Worm (Caenorhabditis elegans) whole organism, late embryonic: ENCODE results near the gene D1086.11.

Source experiments
- ama-1 ChIP-seq: fragments of 150-350 bp; optimal IDR thresholded peaks from 2 replicates; lab custom pipeline; 2014
- ceh-19 ChIP-seq: fragments of 200-800 bp; sonication (Bioruptor generic); optimal IDR thresholded peaks from 2 replicates; lab custom pipeline; 2018; ENCODE audit warnings: mild to moderate bottlenecking, missing genetic modification characterization, missing compliant biosample characterization
- ceh-22 ChIP-seq: sonication (generic microtip); optimal IDR thresholded peaks from 2 replicates; lab custom pipeline; 2017; ENCODE audit warnings: missing biosample characterization, missing genetic modification characterization
- ceh-31 ChIP-seq: sonication (generic microtip); optimal IDR thresholded peaks from 2 replicates; lab custom pipeline; 2016; ENCODE audit warnings: missing genetic modification characterization, missing compliant biosample characterization
- ceh-45 ChIP-seq: fragments of 200-800 bp; sonication (Bioruptor generic); IDR thresholded peaks from 2 replicates; pipeline ENCODE4 v1.3.6; 2022; ENCODE audit warnings: missing genetic modification reagents, missing genetic modification characterization, missing compliant biosample characterization
- elt-2 ChIP-seq: sonication (generic microtip); optimal IDR thresholded peaks from 2 replicates; lab custom pipeline; 2016; ENCODE audit warnings: missing genetic modification reagents, missing genetic modification characterization, missing compliant biosample characterization
- hlh-8 ChIP-seq: sonication (generic microtip); optimal IDR thresholded peaks from 2 replicates; lab custom pipeline; 2016; ENCODE audit warnings: missing genotype, missing genetic modification characterization, missing compliant biosample characterization
- pha-4 ChIP-seq: fragments of 150-350 bp; optimal IDR thresholded peaks from 2 replicates; lab custom pipeline; 2018; ENCODE audit warnings: missing biosample characterization, missing genetic modification reagents, missing genetic modification characterization
- rnt-1 ChIP-seq: sonication (generic microtip); optimal IDR thresholded peaks from 2 replicates; lab custom pipeline; 2016; ENCODE audit warnings: missing genetic modification characterization, missing compliant biosample characterization
- ttx-3 ChIP-seq: sonication (generic microtip); optimal IDR thresholded peaks from 2 replicates; lab custom pipeline; 2016; ENCODE audit warnings: missing genetic modification reagents, missing genetic modification characterization, missing compliant biosample characterization

DNA sequence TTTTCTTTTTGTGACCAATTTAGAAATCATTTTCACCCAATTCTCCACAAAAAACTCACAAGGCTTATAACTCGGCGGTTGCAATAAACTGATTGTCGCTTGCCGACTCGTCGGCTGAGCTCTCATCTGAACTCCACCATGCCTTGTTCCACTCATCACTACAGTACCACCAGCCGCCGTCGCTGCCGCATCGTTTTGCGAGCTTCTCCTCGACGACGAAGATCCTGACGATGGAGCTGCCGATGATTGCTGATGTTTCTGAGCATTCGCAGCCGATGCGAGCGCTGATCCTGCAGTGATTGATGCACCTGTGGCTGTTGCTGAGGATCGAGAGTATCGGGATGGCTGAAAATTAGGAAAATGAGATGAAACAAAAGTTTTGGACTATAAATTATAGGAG, 46.4 kb downstream of the D1086.11 start:
- TF ChIP-seq ceh-45 (GFP tag; lab: Robert Waterston, UW) = no peak
- no peak for TF ChIP-seq ama-1 (lab: Kevin White, UChicago)
- TF ChIP-seq pha-4 (tag; lab: Kevin White, UChicago) = no peak
- TF ChIP-seq ceh-19 (GFP tag; lab: Kevin White, UChicago) = no peak
- TF ChIP-seq elt-2 (tag; lab: Kevin White, UChicago) = no peak
- no peak for TF ChIP-seq ceh-31 (tag; lab: Kevin White, UChicago)
- no peak for TF ChIP-seq rnt-1
- no peak for TF ChIP-seq hlh-8
- TF ChIP-seq ceh-22 (tag; lab: Kevin White, UChicago) = no peak
- no peak for TF ChIP-seq ttx-3 (tag; lab: Kevin White, UChicago)
